Worm (Caenorhabditis elegans) whole organism, young adult: Measurements from ENCODE around the gene T16G12.10.
A peak's percentile ranks its signal among the peaks of the same experiment; 100 is the strongest.

ENCODE experiments used
- B0035.1 ChIP-seq: sonication (generic microtip); optimal IDR thresholded peaks from 2 replicates; lab custom pipeline; 2016; ENCODE audit warnings: missing genetic modification characterization, mild to moderate bottlenecking, missing compliant biosample characterization, missing genotype, missing genetic modification reagents
- B0261.1 ChIP-seq: sonication (generic microtip); optimal IDR thresholded peaks from 2 replicates; lab custom pipeline; 2016; ENCODE audit warnings: mild to moderate bottlenecking, missing genetic modification characterization, moderate library complexity, missing compliant biosample characterization
- C06A6.2 ChIP-seq: fragments of 200-800 bp; sonication (Bioruptor generic); conservative IDR thresholded peaks from 2 replicates; pipeline ENCODE4 v1.3.6; 2022; ENCODE audit warnings: missing genetic modification characterization, missing compliant biosample characterization
- C17E4.6 ChIP-seq: fragments of 200-800 bp; sonication (Bioruptor generic); IDR thresholded peaks from 2 replicates; pipeline ENCODE4 v1.3.6; 2022; ENCODE audit warnings: missing genetic modification reagents, missing genetic modification characterization, missing compliant biosample characterization
- F10E7.11 ChIP-seq: sonication (generic microtip); optimal IDR thresholded peaks from 2 replicates; lab custom pipeline; 2017; ENCODE audit warnings: mild to moderate bottlenecking, missing genetic modification characterization, moderate library complexity, missing compliant biosample characterization
- K12H6.12 ChIP-seq: fragments of 200-800 bp; sonication (Bioruptor generic); optimal IDR thresholded peaks from 2 replicates; lab custom pipeline; 2018; ENCODE audit warnings: mild to moderate bottlenecking, missing genetic modification characterization, missing compliant biosample characterization
- ZK185.1 ChIP-seq: sonication (generic microtip); optimal IDR thresholded peaks from 2 replicates; lab custom pipeline; 2016; ENCODE audit warnings: mild to moderate bottlenecking, missing genetic modification characterization, missing compliant biosample characterization; ENCODE audit not compliant: poor library complexity, severe bottlenecking
- ama-1 ChIP-seq, 3 experiments: fragments of 150-350 bp in 1 of 3; sonication (generic microtip) in 2 of 3; optimal IDR thresholded peaks; 2 replicates each; lab custom pipeline; 2014 to 2018; ENCODE audit warnings: missing biosample characterization in 2 of 3, missing genetic modification characterization in 2 of 3, missing genetic modification reagents in 2 of 3
- athp-1 ChIP-seq: sonication (generic microtip); optimal IDR thresholded peaks from 2 replicates; lab custom pipeline; 2017; ENCODE audit warnings: mild to moderate bottlenecking, missing genetic modification characterization, missing compliant biosample characterization
- attf-3 ChIP-seq: fragments of 200-800 bp; sonication (Bioruptor generic); conservative IDR thresholded peaks from 2 replicates; pipeline ENCODE4 v1.3.6; 2022; ENCODE audit warnings: missing genetic modification reagents, missing genetic modification characterization, missing compliant biosample characterization
- cebp-1 ChIP-seq, 2 experiments: fragments of 200-800 bp in 1 of 2; sonication (Bioruptor generic) in 1 of 2; sonication (generic microtip) in 1 of 2; IDR thresholded peaks in 1 of 2; optimal IDR thresholded peaks in 1 of 2; 2 replicates each; pipeline versions ENCODE4 v1.3.6 to Lab custom; 2017 to 2022; ENCODE audit warnings: missing compliant biosample characterization in 2 of 2, missing genetic modification characterization in 2 of 2, mild to moderate bottlenecking in 1 of 2, missing genetic modification reagents in 1 of 2, moderate library complexity in 1 of 2
- cebp-2 ChIP-seq: fragments of 200-800 bp; sonication (Bioruptor generic); IDR thresholded peaks from 2 replicates; pipeline ENCODE4 v1.3.6; 2022; ENCODE audit warnings: missing genetic modification characterization, missing compliant biosample characterization
- ceh-100 ChIP-seq: fragments of 200-800 bp; sonication (Bioruptor generic); IDR thresholded peaks from 2 replicates; pipeline ENCODE4 v1.3.6; 2022; ENCODE audit warnings: missing genetic modification reagents, missing genetic modification characterization, missing compliant biosample characterization
- ceh-79 ChIP-seq: sonication (generic microtip); optimal IDR thresholded peaks from 2 replicates; lab custom pipeline; 2017; ENCODE audit warnings: mild to moderate bottlenecking, missing genetic modification characterization, missing compliant biosample characterization
- ceh-91 ChIP-seq: fragments of 200-800 bp; sonication (Bioruptor generic); IDR thresholded peaks from 2 replicates; pipeline ENCODE4 v1.3.6; 2022; ENCODE audit warnings: missing genetic modification reagents, missing genetic modification characterization, missing compliant biosample characterization
- chd-7 ChIP-seq: sonication (generic microtip); optimal IDR thresholded peaks from 2 replicates; lab custom pipeline; 2016; ENCODE audit warnings: mild to moderate bottlenecking, missing genetic modification characterization, moderate library complexity, missing compliant biosample characterization
- dox-1 ChIP-seq: fragments of 200-800 bp; sonication (Bioruptor generic); IDR thresholded peaks from 2 replicates; pipeline ENCODE4 v1.3.6; 2022; ENCODE audit warnings: missing genetic modification reagents, missing genetic modification characterization, missing compliant biosample characterization
- dpl-1 ChIP-seq: fragments of 150-350 bp; optimal IDR thresholded peaks from 2 replicates; lab custom pipeline; 2014; ENCODE audit warnings: missing biosample characterization, missing genetic modification reagents, missing genetic modification characterization
- egl-18 ChIP-seq: fragments of 200-800 bp; sonication (Bioruptor generic); IDR thresholded peaks from 2 replicates; pipeline ENCODE4 v1.3.6; 2022; ENCODE audit warnings: missing genetic modification reagents, missing genetic modification characterization, missing compliant biosample characterization
- egl-44 ChIP-seq: fragments of 200-800 bp; sonication (Bioruptor generic); IDR thresholded peaks from 2 replicates; pipeline ENCODE4 v1.3.6; 2022; ENCODE audit warnings: missing genetic modification reagents, missing genetic modification characterization, missing compliant biosample characterization
- egrh-3 ChIP-seq: fragments of 200-800 bp; sonication (Bioruptor generic); IDR thresholded peaks from 2 replicates; pipeline ENCODE4 v1.3.6; 2022; ENCODE audit warnings: missing genetic modification reagents, missing genetic modification characterization, missing compliant biosample characterization
- ekl-4 ChIP-seq: fragments of 200-800 bp; sonication (Bioruptor generic); IDR thresholded peaks from 2 replicates; pipeline ENCODE4 v1.3.6; 2022; ENCODE audit warnings: missing genetic modification reagents, missing genetic modification characterization, missing compliant biosample characterization
- gei-17 ChIP-seq: fragments of 200-800 bp; sonication (Bioruptor generic); optimal IDR thresholded peaks from 2 replicates; lab custom pipeline; 2018; ENCODE audit warnings: mild to moderate bottlenecking, missing genetic modification characterization, missing compliant biosample characterization
- hlh-12 ChIP-seq: sonication (generic microtip); optimal IDR thresholded peaks from 2 replicates; lab custom pipeline; 2016; ENCODE audit warnings: missing genetic modification characterization, missing compliant biosample characterization
- hmg-20 ChIP-seq: fragments of 200-800 bp; sonication (Bioruptor generic); IDR thresholded peaks from 2 replicates; pipeline ENCODE4 v1.3.6; 2022; ENCODE audit warnings: missing genetic modification reagents, missing genetic modification characterization, missing compliant biosample characterization
- let-607 ChIP-seq, 2 experiments: fragments of 200-800 bp in 1 of 2; sonication (Bioruptor generic) in 1 of 2; sonication (generic microtip) in 1 of 2; optimal IDR thresholded peaks; 2 replicates each; lab custom pipeline; 2016 to 2018; ENCODE audit warnings: mild to moderate bottlenecking in 2 of 2, missing compliant biosample characterization in 2 of 2, missing genetic modification characterization in 2 of 2, moderate library complexity in 2 of 2, missing genotype in 1 of 2
- lsl-1 ChIP-seq: fragments of 200-800 bp; sonication (Bioruptor generic); optimal IDR thresholded peaks from 2 replicates; lab custom pipeline; 2018; ENCODE audit warnings: mild to moderate bottlenecking, missing genetic modification characterization, moderate library complexity, missing compliant biosample characterization
- madf-10 ChIP-seq: sonication (generic microtip); optimal IDR thresholded peaks from 2 replicates; lab custom pipeline; 2016; ENCODE audit warnings: mild to moderate bottlenecking, missing genetic modification characterization, missing compliant biosample characterization
- mcd-1 ChIP-seq: fragments of 200-800 bp; sonication (Bioruptor generic); IDR thresholded peaks from 2 replicates; pipeline ENCODE4 v1.3.6; 2022; ENCODE audit warnings: missing genetic modification reagents, missing genetic modification characterization, missing compliant biosample characterization
- nfya-1 ChIP-seq: sonication (generic microtip); optimal IDR thresholded peaks from 2 replicates; lab custom pipeline; 2017; ENCODE audit warnings: antibody characterized with exemption, missing compliant biosample characterization, missing genetic modification characterization, borderline replicate concordance; ENCODE audit not compliant: insufficient read depth
- nfyb-1 ChIP-seq: fragments of 200-800 bp; sonication (Bioruptor generic); IDR thresholded peaks from 2 replicates; pipeline ENCODE4 v1.3.6; 2022; ENCODE audit warnings: missing genetic modification reagents, missing genetic modification characterization, missing compliant biosample characterization
- nhr-120 ChIP-seq: fragments of 200-800 bp; sonication (Bioruptor generic); IDR thresholded peaks from 2 replicates; pipeline ENCODE4 v1.3.6; 2022; ENCODE audit warnings: missing genetic modification characterization, missing compliant biosample characterization
- nhr-27 ChIP-seq: fragments of 200-800 bp; sonication (Bioruptor generic); optimal IDR thresholded peaks from 2 replicates; lab custom pipeline; 2018; ENCODE audit warnings: mild to moderate bottlenecking, missing genetic modification characterization, moderate library complexity, missing compliant biosample characterization
- nhr-90 ChIP-seq: sonication (generic microtip); optimal IDR thresholded peaks from 2 replicates; lab custom pipeline; 2016; ENCODE audit warnings: missing genotype, mild to moderate bottlenecking, missing genetic modification characterization, missing compliant biosample characterization
- pbrm-1 ChIP-seq: fragments of 200-800 bp; sonication (Bioruptor generic); IDR thresholded peaks from 2 replicates; pipeline ENCODE4 v1.3.6; 2022; ENCODE audit warnings: missing genetic modification reagents, missing genetic modification characterization, missing compliant biosample characterization
- pha-4 ChIP-seq: fragments of 150-350 bp; sonication (generic microtip); optimal IDR thresholded peaks from 2 replicates; lab custom pipeline; 2014; ENCODE audit warnings: missing biosample characterization, missing genetic modification reagents, missing genetic modification characterization
- rcor-1 ChIP-seq: fragments of 200-800 bp; sonication (Bioruptor generic); IDR thresholded peaks from 2 replicates; pipeline ENCODE4 v1.3.6; 2022; ENCODE audit warnings: missing genetic modification reagents, missing genetic modification characterization, missing compliant biosample characterization
- snpc-1.3 ChIP-seq: sonication (generic microtip); optimal IDR thresholded peaks from 2 replicates; lab custom pipeline; 2017; ENCODE audit warnings: missing genetic modification characterization, mild to moderate bottlenecking, missing compliant biosample characterization, antibody characterized with exemption, moderate library complexity, missing genotype, missing genetic modification reagents; ENCODE audit not compliant: insufficient read depth
- snpc-3.4 ChIP-seq: sonication (generic microtip); optimal IDR thresholded peaks from 2 replicates; lab custom pipeline; 2017; ENCODE audit warnings: missing genetic modification characterization, mild to moderate bottlenecking, missing compliant biosample characterization, antibody characterized with exemption, moderate library complexity, missing genotype, missing genetic modification reagents
- sptf-2 ChIP-seq: fragments of 200-800 bp; sonication (Bioruptor generic); optimal IDR thresholded peaks from 2 replicates; lab custom pipeline; 2018; ENCODE audit warnings: mild to moderate bottlenecking, missing genetic modification characterization, missing compliant biosample characterization
- tbx-9 ChIP-seq: sonication (generic microtip); optimal IDR thresholded peaks from 2 replicates; lab custom pipeline; 2016; ENCODE audit warnings: borderline replicate concordance, missing genetic modification characterization, inconsistent platforms, missing compliant biosample characterization
- tlf-1 ChIP-seq: fragments of 200-800 bp; sonication (Bioruptor generic); optimal IDR thresholded peaks from 2 replicates; lab custom pipeline; 2018; ENCODE audit warnings: mild to moderate bottlenecking, missing genetic modification characterization, missing compliant biosample characterization
- zfh-2 ChIP-seq: fragments of 200-800 bp; sonication (Bioruptor generic); conservative IDR thresholded peaks from 2 replicates; pipeline ENCODE4 v1.3.6; 2022; ENCODE audit warnings: missing genetic modification reagents, missing genetic modification characterization, missing compliant biosample characterization
- zim-3 ChIP-seq: sonication (generic microtip); optimal IDR thresholded peaks from 2 replicates; lab custom pipeline; 2017; ENCODE audit warnings: mild to moderate bottlenecking, missing genetic modification characterization, moderate library complexity, missing compliant biosample characterization
- ztf-22 ChIP-seq: fragments of 200-800 bp; sonication (Bioruptor generic); optimal IDR thresholded peaks from 2 replicates; lab custom pipeline; 2018; ENCODE audit warnings: mild to moderate bottlenecking, missing genetic modification characterization, moderate library complexity, missing compliant biosample characterization
- ztf-26 ChIP-seq: sonication (generic microtip); optimal IDR thresholded peaks from 2 replicates; lab custom pipeline; 2017; ENCODE audit warnings: missing genetic modification characterization, missing compliant biosample characterization
- ztf-28 ChIP-seq: fragments of 200-800 bp; sonication (Bioruptor generic); IDR thresholded peaks from 2 replicates; pipeline ENCODE4 v1.3.6; 2022; ENCODE audit warnings: missing genetic modification reagents, missing genetic modification characterization, missing compliant biosample characterization
- ztf-3 ChIP-seq: fragments of 200-800 bp; sonication (Bioruptor generic); optimal IDR thresholded peaks from 2 replicates; lab custom pipeline; 2018; ENCODE audit warnings: mild to moderate bottlenecking, missing genetic modification characterization, missing compliant biosample characterization

T16G12.10 gene

ce11 chrIII:10094538-10094937 lies 38.6 kb upstream of the T16G12.10 start (continued):
- TF ChIP-seq nfyb-1 (GFP tag; lab: Robert Waterston, UW) (peak; percentile 66; the same call in 1 of the 2 replicates), nhr-90 (tag; lab: Kevin White, UChicago) (no peak), cebp-2 (GFP tag; lab: Robert Waterston, UW) (no peak), K12H6.12 (tag; lab: Kevin White, UChicago) (no peak), chd-7 (peak; percentile 23), snpc-3.4 (tag; lab: Kevin White, UChicago) (no peak), lsl-1 (GFP tag; lab: Kevin White, UChicago) (no peak), ceh-79 (no peak), B0035.1 (tag; lab: Kevin White, UChicago) (no peak), egl-18 (no peak), hlh-12 (tag; lab: Kevin White, UChicago) (no peak), madf-10 (tag; lab: Kevin White, UChicago) (no peak), nhr-120 (GFP tag; lab: Robert Waterston, UW) (0 out of 2 replicates have a peak, but pooled peaks have one; percentile 57), rcor-1 (GFP tag; lab: Robert Waterston, UW) (no peak), dpl-1 (GFP tag; lab: Kevin White, UChicago) (no peak), zim-3 (no peak), egl-44 (no peak), ZK185.1 (no peak), F10E7.11 (no peak), ztf-26 (tag; lab: Kevin White, UChicago) (no peak), ztf-28 (GFP tag; lab: Robert Waterston, UW) (no peak), B0261.1 (tag; lab: Kevin White, UChicago) (no peak), sptf-2 (GFP tag; lab: Kevin White, UChicago) (no peak), ama-1 (optimal IDR thresholded peaks at IDR 0.05; lab: Kevin White, UChicago) (no peak), ama-1 (GFP tag; optimal IDR thresholded peaks at IDR 0.05; lab: Kevin White, UChicago) (no peak), nfya-1 (tag; lab: Kevin White, UChicago) (no peak), dox-1 (GFP tag; lab: Robert Waterston, UW) (peak; percentile 13; the same call in 1 of the 2 replicates), hmg-20 (no peak), cebp-1 (GFP tag; IDR thresholded peaks at IDR 0.05; lab: Robert Waterston, UW) (no peak), cebp-1 (tag; optimal IDR thresholded peaks at IDR 0.05; lab: Kevin White, UChicago) (peak; percentile 29), C17E4.6 (no peak), ceh-100 (no peak), ztf-3 (GFP tag; lab: Kevin White, UChicago) (no peak), C06A6.2 (GFP tag; lab: Robert Waterston, UW) (no peak), ceh-91 (GFP tag; lab: Robert Waterston, UW) (no peak), pbrm-1 (GFP tag; lab: Robert Waterston, UW) (no peak), nhr-27 (tag; lab: Kevin White, UChicago) (no peak), ztf-22 (GFP tag; lab: Kevin White, UChicago) (no peak), snpc-1.3 (no peak), egrh-3 (GFP tag; lab: Robert Waterston, UW) (peak; percentile 88), tbx-9 (tag; lab: Kevin White, UChicago) (no peak), tlf-1 (no peak), ekl-4 (0 out of 2 replicates have a peak, but pooled peaks have one; percentile 64), pha-4 (tag; lab: Kevin White, UChicago) (no peak), gei-17 (GFP tag; lab: Kevin White, UChicago) (no peak), let-607 (tag; optimal IDR thresholded peaks at IDR 0.05; lab: Kevin White, UChicago) (no peak), athp-1 (tag; lab: Kevin White, UChicago) (no peak), attf-3 (GFP tag; lab: Robert Waterston, UW) (no peak), zfh-2 (GFP tag; lab: Robert Waterston, UW) (peak; percentile 96), mcd-1 (GFP tag; lab: Robert Waterston, UW) (no peak)
